Worm (Caenorhabditis elegans): ENCODE measurements around the gene srj-26.
"Not testable (repeated sequence)": the region's sequence is repeated elsewhere in the genome, so short reads cannot be mapped to it uniquely, and the experiment has no call there.

srj-26 gene

DNA sequence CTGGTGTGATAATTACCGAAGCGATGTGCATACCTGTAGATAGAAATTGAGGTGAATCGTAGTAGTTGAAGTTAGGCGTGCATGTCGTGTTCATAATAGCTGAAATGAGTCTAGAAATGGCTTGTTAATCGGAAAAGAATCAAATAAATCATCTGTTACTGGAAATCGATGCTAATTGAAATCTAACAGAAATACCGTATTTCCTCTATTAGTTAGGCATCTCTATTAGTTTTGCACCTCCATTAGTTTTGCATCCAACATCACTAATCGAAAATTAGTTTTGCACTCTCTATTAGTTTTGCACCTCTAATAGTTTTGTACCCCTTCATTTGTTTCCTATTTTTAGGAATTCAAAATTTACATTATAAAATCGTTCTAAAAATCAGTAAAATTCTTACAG, 16.1 kb upstream of the srj-26 start, which contains the start of gene srh-209:
Gene srh-209, minus strand, starts transcription at position 101 of the 400 bp plus-strand sequence.
- TF ChIP-seq nhr-237 (tag; optimal IDR thresholded peaks at IDR 0.05); flh-1 (GFP tag; optimal IDR thresholded peaks at IDR 0.05); unc-62 (GFP tag; optimal IDR thresholded peaks at IDR 0.05): not testable (repeated sequence)

DNA sequence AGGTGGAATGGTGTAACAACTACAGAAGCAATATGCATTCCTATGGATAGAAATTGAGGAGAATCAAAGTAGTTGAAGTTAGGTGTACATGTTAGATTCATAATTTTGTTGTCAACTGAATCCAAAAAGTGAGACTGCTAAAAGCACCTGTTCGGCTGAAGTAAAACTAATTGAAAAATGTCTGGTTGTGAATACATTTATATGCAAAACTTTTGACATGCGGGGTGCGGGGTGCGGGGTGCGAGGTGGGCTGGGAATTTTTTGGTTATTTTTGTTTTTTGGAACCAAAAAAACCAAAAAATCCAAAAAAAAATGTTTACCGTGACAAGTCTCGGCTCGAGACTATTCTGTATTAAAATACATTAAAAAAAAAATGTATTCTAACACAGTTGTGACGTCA, 10.8 kb upstream of the srj-26 start, which contains the start of gene srh-207:
Gene srh-207, minus strand, starts transcription at position 101 of the 400 bp plus-strand sequence.
- no peak for TF ChIP-seq mep-1 (tag; optimal IDR thresholded peaks at IDR 0.05)
- TF ChIP-seq elt-3 (tag; optimal IDR thresholded peaks at IDR 0.05), result no peak
- TF ChIP-seq lin-32 (GFP tag; optimal IDR thresholded peaks at IDR 0.05), result no peak
- no peak for TF ChIP-seq elt-1 (tag; optimal IDR thresholded peaks at IDR 0.05; ENCODE audit: borderline replicate concordance, insufficient read depth)
- TF ChIP-seq drap-1 (GFP tag; optimal IDR thresholded peaks at IDR 0.05), result no peak
- TF ChIP-seq sptf-1 (tag; optimal IDR thresholded peaks at IDR 0.05), result no peak
- TF ChIP-seq pha-4 (tag; optimal IDR thresholded peaks at IDR 0.05), result no peak
- TF ChIP-seq unc-120 (tag; optimal IDR thresholded peaks at IDR 0.05; ENCODE audit: poor library complexity, severe bottlenecking), result no peak
- TF ChIP-seq nhr-2 (tag; optimal IDR thresholded peaks at IDR 0.05), result no peak
- no peak for TF ChIP-seq unc-39 (tag; optimal IDR thresholded peaks at IDR 0.05)
- no peak for TF ChIP-seq zip-8 (tag; optimal IDR thresholded peaks at IDR 0.05)

DNA sequence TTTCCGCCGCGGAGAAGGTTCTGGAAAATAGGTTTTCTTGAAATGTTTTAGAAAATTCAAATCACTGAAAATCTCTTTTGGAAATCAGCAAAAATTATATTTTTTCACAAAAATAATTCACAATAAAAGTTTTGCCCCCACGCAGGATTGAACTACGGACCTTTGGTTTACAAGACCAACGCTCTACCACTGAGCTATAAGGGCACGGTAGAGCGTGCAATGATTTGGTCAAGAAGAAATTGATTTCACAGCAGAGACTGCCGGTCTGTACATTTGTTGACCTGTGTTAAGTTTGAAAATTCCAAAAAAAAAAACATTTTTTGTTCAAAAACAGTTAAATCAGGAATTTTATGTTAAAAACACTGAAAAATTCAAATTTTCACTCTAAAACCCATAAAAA, 8.5 kb upstream of the srj-26 start:
- TF ChIP-seq cnd-1 (tag; optimal IDR thresholded peaks at IDR 0.05), result no peak
- no peak for TF ChIP-seq sptf-1 (tag; optimal IDR thresholded peaks at IDR 0.05)
- no peak for TF ChIP-seq lsy-2 (tag; optimal IDR thresholded peaks at IDR 0.05)
- TF ChIP-seq zip-8 (tag; optimal IDR thresholded peaks at IDR 0.05), result no peak
- no peak for TF ChIP-seq mep-1 (tag; optimal IDR thresholded peaks at IDR 0.05)

DNA sequence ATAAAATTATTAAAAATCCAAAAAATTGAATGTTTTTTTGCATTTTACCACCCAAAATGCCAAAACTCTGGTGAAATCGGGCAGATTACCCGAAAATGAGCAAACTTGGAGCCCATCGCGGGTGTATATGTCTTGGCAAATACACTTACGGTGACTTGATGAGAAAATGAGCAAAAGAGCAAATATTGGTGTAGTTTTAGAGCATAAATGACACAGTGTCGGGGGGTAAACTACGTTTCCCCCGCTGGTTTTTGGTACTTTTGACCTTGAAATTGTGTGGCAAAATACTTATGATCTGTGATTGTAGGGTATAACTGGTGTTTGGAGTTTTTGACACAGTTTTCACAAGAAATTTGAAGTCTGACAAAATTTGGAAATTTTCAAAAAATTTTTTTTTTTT, 8.0 kb upstream of the srj-26 start, which contains the start of gene ZK262.2:
Gene ZK262.2, minus strand, starts transcription at position 101 of the 400 bp plus-strand sequence.
- TF ChIP-seq nhr-12 (tag; optimal IDR thresholded peaks at IDR 0.05), result no peak
- no peak for TF ChIP-seq snpc-4 (tag; optimal IDR thresholded peaks at IDR 0.05)
- TF ChIP-seq ceh-83 (GFP tag; optimal IDR thresholded peaks at IDR 0.05), result no peak
- TF ChIP-seq lin-13 (tag; optimal IDR thresholded peaks at IDR 0.05), result no peak
- no peak for TF ChIP-seq hlh-1 (tag; optimal IDR thresholded peaks at IDR 0.05)
- TF ChIP-seq unc-120 (tag; optimal IDR thresholded peaks at IDR 0.05; ENCODE audit: poor library complexity, severe bottlenecking), result no peak
- no peak for TF ChIP-seq nhr-28 (tag; optimal IDR thresholded peaks at IDR 0.05)
- no peak for TF ChIP-seq nhr-2 (tag; optimal IDR thresholded peaks at IDR 0.05)
- TF ChIP-seq unc-39 (tag; optimal IDR thresholded peaks at IDR 0.05), result no peak
- TF ChIP-seq mep-1 (tag; optimal IDR thresholded peaks at IDR 0.05), result no peak
- TF ChIP-seq ztf-11 (tag; optimal IDR thresholded peaks at IDR 0.05), result no peak
- no peak for TF ChIP-seq lsy-2 (tag; optimal IDR thresholded peaks at IDR 0.05)
- TF ChIP-seq elt-1 (tag; optimal IDR thresholded peaks at IDR 0.05; ENCODE audit: borderline replicate concordance, insufficient read depth), result no peak
- TF ChIP-seq ces-1 (GFP tag; optimal IDR thresholded peaks at IDR 0.05), result no peak
- TF ChIP-seq ceh-39 (tag; optimal IDR thresholded peaks at IDR 0.05), result no peak
- no peak for TF ChIP-seq elt-3 (tag; optimal IDR thresholded peaks at IDR 0.05)
- TF ChIP-seq drap-1 (GFP tag; optimal IDR thresholded peaks at IDR 0.05), result no peak
- TF ChIP-seq mls-2 (tag; optimal IDR thresholded peaks at IDR 0.05), result no peak

DNA sequence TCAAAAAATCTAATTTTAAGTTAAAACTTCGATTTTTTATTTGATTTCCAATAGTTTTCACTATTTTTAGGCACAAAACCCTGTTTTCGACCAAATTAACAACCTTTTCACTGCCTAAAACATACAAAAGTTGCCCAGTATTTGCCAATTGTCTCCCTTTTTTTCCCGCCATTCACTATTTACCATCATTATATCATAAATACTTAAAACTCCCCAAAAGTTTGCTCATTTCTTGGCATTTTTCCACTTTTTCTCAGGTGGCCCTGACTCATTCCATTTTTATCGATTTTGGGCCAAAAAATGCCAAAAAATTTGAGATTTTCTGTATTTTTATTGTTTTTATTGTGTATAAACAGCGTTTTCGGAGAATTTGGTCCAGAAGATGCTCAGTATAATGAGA, 6.8 kb upstream of the srj-26 start, which contains the start of gene txt-8:
Gene txt-8, plus strand, starts transcription at position 301 of the 400 bp plus-strand sequence.
- no peak for TF ChIP-seq elt-1 (tag; optimal IDR thresholded peaks at IDR 0.05; ENCODE audit: borderline replicate concordance, insufficient read depth)
- TF ChIP-seq mls-2 (tag; optimal IDR thresholded peaks at IDR 0.05), result no peak
- TF ChIP-seq lin-13 (tag; optimal IDR thresholded peaks at IDR 0.05), result no peak
- no peak for TF ChIP-seq flh-1 (GFP tag; optimal IDR thresholded peaks at IDR 0.05)
- no peak for TF ChIP-seq sem-2 (GFP tag; optimal IDR thresholded peaks at IDR 0.05)
- TF ChIP-seq bed-3 (GFP tag; optimal IDR thresholded peaks at IDR 0.05), result no peak
- no peak for TF ChIP-seq snpc-4 (tag; optimal IDR thresholded peaks at IDR 0.05)
- no peak for TF ChIP-seq nhr-28 (tag; optimal IDR thresholded peaks at IDR 0.05)
- TF ChIP-seq nhr-76 (tag; optimal IDR thresholded peaks at IDR 0.05), result no peak

DNA sequence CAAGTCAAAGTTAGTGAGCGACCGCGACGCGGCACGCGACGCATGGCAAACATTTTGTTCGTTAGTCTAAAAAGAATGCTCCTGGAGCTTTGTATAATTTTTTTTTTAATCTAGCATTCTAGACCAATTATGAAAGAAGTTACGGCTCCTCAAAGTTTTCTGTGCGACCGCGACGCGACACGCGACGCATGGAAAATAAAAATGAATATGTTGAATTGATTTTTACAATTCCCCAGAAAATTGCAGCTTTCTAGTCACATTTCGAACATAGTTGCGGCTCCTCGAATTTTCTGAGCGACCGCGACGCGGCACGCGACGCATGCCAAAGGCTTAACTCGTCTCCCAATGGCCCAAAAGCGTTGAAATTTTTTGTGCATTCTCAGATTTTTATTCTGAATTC, 3.6 kb downstream of the srj-26 start, which contains the start of gene ZK262.4:
Gene ZK262.4, minus strand, starts transcription at position 101 of the 400 bp plus-strand sequence.
- TF ChIP-seq nhr-2 (tag; optimal IDR thresholded peaks at IDR 0.05) (no peak), flh-1 (GFP tag; optimal IDR thresholded peaks at IDR 0.05) (no peak), nhr-76 (tag; optimal IDR thresholded peaks at IDR 0.05) (no peak), pha-4 (tag; optimal IDR thresholded peaks at IDR 0.05) (no peak), ceh-83 (GFP tag; optimal IDR thresholded peaks at IDR 0.05) (no peak)
